Worm (Caenorhabditis elegans): ENCODE data around the gene srv-22.

- TF ChIP-seq unc-62 (GFP tag; optimal IDR thresholded peaks at IDR 0.05): no peak
- no peak for TF ChIP-seq egl-27 (tag; optimal IDR thresholded peaks at IDR 0.05)
- TF ChIP-seq nhr-6 (tag; optimal IDR thresholded peaks at IDR 0.05): no peak
- TF ChIP-seq ztf-11 (tag; optimal IDR thresholded peaks at IDR 0.05): no peak
- no peak for TF ChIP-seq nhr-77 (tag; optimal IDR thresholded peaks at IDR 0.05)
- TF ChIP-seq lin-11 (tag; optimal IDR thresholded peaks at IDR 0.05): no peak
- TF ChIP-seq dmd-4 (tag; optimal IDR thresholded peaks at IDR 0.05): no peak
- no peak for TF ChIP-seq ama-1 (optimal IDR thresholded peaks at IDR 0.05)
Measured at ce11 chrIV:5915152-5915551, 35.4 kb upstream of the srv-22 start.
